Fruit fly (Drosophila melanogaster) S2 (cell line): Measurements from ENCODE around the gene CG12730.

ENCODE experiments used
- CG8478 ChIP-seq: fragments of >200 bp; optimal IDR thresholded peaks from 2 replicates; lab custom pipeline; 2018
- CTCF ChIP-seq, 2 experiments: fragments of >200 bp; optimal IDR thresholded peaks; 2 replicates each; lab custom pipeline; 2018

DNA sequence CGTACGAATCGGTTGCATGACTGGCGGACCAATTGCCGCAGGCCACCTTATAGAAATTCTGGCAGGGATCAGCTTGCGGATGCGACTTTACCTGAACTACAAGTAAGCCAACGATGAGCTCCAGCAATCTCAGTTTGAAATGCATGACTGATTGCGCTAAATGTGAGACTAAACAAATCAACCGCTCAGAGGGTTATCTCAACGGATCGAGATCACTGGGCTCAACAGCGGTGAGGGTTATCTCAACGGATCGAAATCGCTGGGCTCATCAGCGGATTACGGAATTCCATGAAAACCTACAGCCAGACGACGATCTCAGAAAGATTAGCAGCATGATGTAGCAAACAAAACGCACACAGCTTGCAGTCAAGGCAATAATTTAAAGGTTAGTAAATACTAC, 20.5 kb upstream of the CG12730 start, which contains the start of gene frma:
- no peak for TF ChIP-seq CG8478
- no peak for TF ChIP-seq CTCF (optimal IDR thresholded peaks at IDR 0.05; lab: Kevin White, UChicago)
